Fruit fly (Drosophila melanogaster): Measurements from ENCODE around the gene Pyroxd1.

Pyroxd1 gene

dm6 chr2L:20093794-20094193, 2.6 kb downstream of the Pyroxd1 start, which contains the start of the genes Taf13 and nesd (continued):
- peak; percentile 16; the same call in 1 of the 2 replicates for TF ChIP-seq vvl (GFP tag; IDR thresholded peaks at IDR 0.05)
- TF ChIP-seq bcd (GFP tag; optimal IDR thresholded peaks at IDR 0.05): peak; percentile 14
- no peak for TF ChIP-seq CG17802 (tag; optimal IDR thresholded peaks at IDR 0.05)
- TF ChIP-seq Hand (GFP tag; optimal IDR thresholded peaks at IDR 0.05): no peak
- TF ChIP-seq ssp (GFP tag; IDR thresholded peaks at IDR 0.05): 0 out of 2 replicates have a peak, but pooled peaks have one; percentile 26
- no peak for TF ChIP-seq Oaz (GFP tag; IDR thresholded peaks at IDR 0.05)
- TF ChIP-seq CG10979 (tag; optimal IDR thresholded peaks at IDR 0.05): peak; percentile 5
- no peak for TF ChIP-seq CG32772 (GFP tag; IDR thresholded peaks at IDR 0.05)
- no peak for TF ChIP-seq CTCF (GFP tag; optimal IDR thresholded peaks at IDR 0.05)
- peak; percentile 64 for TF ChIP-seq Max (GFP tag; optimal IDR thresholded peaks at IDR 0.05)
- TF ChIP-seq sna (GFP tag; IDR thresholded peaks at IDR 0.05; ENCODE audit: partially characterized antibody): no peak; the same call in 1 of the 2 replicates
- no peak for TF ChIP-seq CG12942 (GFP tag; optimal IDR thresholded peaks at IDR 0.05)
- TF ChIP-seq Kr (GFP tag; optimal IDR thresholded peaks at IDR 0.05): no peak
- TF ChIP-seq insv (GFP tag; optimal IDR thresholded peaks at IDR 0.05): peak in 1 of 2 experiments; percentile 25
- peak; percentile 46 for TF ChIP-seq Ets97D (GFP tag; optimal IDR thresholded peaks at IDR 0.05)
- no peak for TF ChIP-seq CG2199 (GFP tag; IDR thresholded peaks at IDR 0.05)
- no peak for TF ChIP-seq fu2 (GFP tag; optimal IDR thresholded peaks at IDR 0.05)
- no peak for TF ChIP-seq cas (GFP tag; IDR thresholded peaks at IDR 0.05)
- no peak for TF ChIP-seq bab2 (GFP tag; optimal IDR thresholded peaks at IDR 0.05)
- peak; percentile 71 for TF ChIP-seq sug (tag; optimal IDR thresholded peaks at IDR 0.05)
- TF ChIP-seq Hr51 (GFP tag; optimal IDR thresholded peaks at IDR 0.05): peak; percentile 25 to 40
- peak; percentile 51 for TF ChIP-seq CG11504 (tag; optimal IDR thresholded peaks at IDR 0.05)
- peak; percentile 68 for TF ChIP-seq HmgZ (tag; optimal IDR thresholded peaks at IDR 0.05)
- no peak for TF ChIP-seq CG12236 (GFP tag; optimal IDR thresholded peaks at IDR 0.05)
- TF ChIP-seq CG9727 (GFP tag; optimal IDR thresholded peaks at IDR 0.05): peak; percentile 37
- TF ChIP-seq Dp (GFP tag; optimal IDR thresholded peaks at IDR 0.05): peak; percentile 85
- no peak for TF ChIP-seq br (optimal IDR thresholded peaks at IDR 0.05)
- no peak for TF ChIP-seq gsb (GFP tag; IDR thresholded peaks at IDR 0.05)
- no peak for TF ChIP-seq Nf-YA (GFP tag; IDR thresholded peaks at IDR 0.05)
- TF ChIP-seq CG3847 (GFP tag; IDR thresholded peaks at IDR 0.05): peak; percentile 45; the same call in 1 of the 2 replicates
- no peak for TF ChIP-seq CG6854 (GFP tag; optimal IDR thresholded peaks at IDR 0.05)
- peak; percentile 33 for TF ChIP-seq slou (GFP tag; optimal IDR thresholded peaks at IDR 0.05)
- peak; percentile 66; the same call in 2 of the 3 replicates for TF ChIP-seq CG6791 (GFP tag; IDR thresholded peaks at IDR 0.05; ENCODE audit: partially characterized antibody)
- no peak for TF ChIP-seq btn (GFP tag; optimal IDR thresholded peaks at IDR 0.05)
- no peak for TF ChIP-seq Spps (tag; optimal IDR thresholded peaks at IDR 0.05)
- TF ChIP-seq kay (GFP tag; optimal IDR thresholded peaks at IDR 0.05): no peak
- peak; percentile 32 for TF ChIP-seq Dek (tag; optimal IDR thresholded peaks at IDR 0.05)
- TF ChIP-seq E2f1 (GFP tag; IDR thresholded peaks at IDR 0.05): no peak
- TF ChIP-seq ftz-f1 (GFP tag; optimal IDR thresholded peaks at IDR 0.05): no peak
- peak; percentile 32 for TF ChIP-seq CG9797 (GFP tag; optimal IDR thresholded peaks at IDR 0.05)
- peak; percentile 56 for TF ChIP-seq amos (GFP tag; IDR thresholded peaks at IDR 0.05; ENCODE audit: partially characterized antibody)
- no peak for TF ChIP-seq CG15011 (GFP tag; optimal IDR thresholded peaks at IDR 0.05)
- TF ChIP-seq CG12769 (tag; optimal IDR thresholded peaks at IDR 0.05): peak; percentile 15
- no peak for TF ChIP-seq CG11695 (GFP tag; IDR thresholded peaks at IDR 0.05)
- no peak for TF ChIP-seq Trl (optimal IDR thresholded peaks at IDR 0.05)
- peak; percentile 3 for TF ChIP-seq Trl (GFP tag; optimal IDR thresholded peaks at IDR 0.05)
- TF ChIP-seq CG8944 (GFP tag; optimal IDR thresholded peaks at IDR 0.05): no peak
- TF ChIP-seq nerfin-2 (GFP tag; IDR thresholded peaks at IDR 0.05; ENCODE audit: partially characterized antibody): peak; percentile 64
- TF ChIP-seq CG1024 (GFP tag; IDR thresholded peaks at IDR 0.05): no peak
- TF ChIP-seq NfI (GFP tag; optimal IDR thresholded peaks at IDR 0.05): peak; percentile 46
- peak; percentile 64 for TF ChIP-seq CG16863 (GFP tag; optimal IDR thresholded peaks at IDR 0.05)
- peak; percentile 40 for TF ChIP-seq mam (GFP tag; optimal IDR thresholded peaks at IDR 0.05)
